Worm (Caenorhabditis elegans) whole organism, L4 larva: ENCODE measurements around the gene R01H2.4.

Experiments used
- egl-27 ChIP-seq: sonication (generic microtip); optimal IDR thresholded peaks from 3 replicates; lab custom pipeline; 2017; ENCODE audit warnings: missing biosample characterization, missing genetic modification reagents, missing genetic modification characterization
- lin-1 ChIP-seq: fragments of 200-800 bp; sonication (Bioruptor generic); IDR thresholded peaks from 2 replicates; pipeline ENCODE4 v1.3.6; 2022; ENCODE audit warnings: missing genetic modification reagents, missing genetic modification characterization, missing compliant biosample characterization
- mxl-2 ChIP-seq: fragments of 200-800 bp; sonication (Bioruptor generic); conservative IDR thresholded peaks from 2 replicates; pipeline ENCODE4 v1.3.6; 2022; ENCODE audit warnings: missing genetic modification reagents, missing genetic modification characterization, missing compliant biosample characterization
- nhr-42 ChIP-seq: fragments of 200-800 bp; sonication (Bioruptor generic); IDR thresholded peaks from 2 replicates; pipeline ENCODE4 v1.3.6; 2022; ENCODE audit warnings: missing genetic modification characterization, missing compliant biosample characterization
- pha-4 ChIP-seq, 2 experiments: fragments of 150-350 bp in 1 of 2; fragments of 200-800 bp in 1 of 2; sonication (Bioruptor generic) in 1 of 2; IDR thresholded peaks in 1 of 2; optimal IDR thresholded peaks in 1 of 2; 2 replicates each; pipeline versions ENCODE4 v1.3.6 to Lab custom; 2014 to 2022; ENCODE audit warnings: missing genetic modification characterization in 2 of 2, missing genetic modification reagents in 2 of 2, missing biosample characterization in 1 of 2, missing compliant biosample characterization in 1 of 2

- no peak for TF ChIP-seq egl-27 (tag; lab: Kevin White, UChicago)
- no peak for TF ChIP-seq pha-4 (GFP tag; IDR thresholded peaks at IDR 0.05; lab: Robert Waterston, UW)
- no peak for TF ChIP-seq pha-4 (tag; optimal IDR thresholded peaks at IDR 0.05; lab: Kevin White, UChicago)
- TF ChIP-seq mxl-2, result no peak
- TF ChIP-seq nhr-42 (GFP tag; lab: Robert Waterston, UW), result no peak
- TF ChIP-seq lin-1 (GFP tag; lab: Robert Waterston, UW), result no peak
These were observed 35.0 kb downstream of the R01H2.4 start, which contains the start of gene cyk-1 for ce11 chrIII:7029105-7029504.
